Fruit fly (Drosophila melanogaster) whole organism, embryonic: Measurements from ENCODE around the gene CG10486.

Experiments
- Asciz ChIP-seq: fragments of 200-800 bp; sonication (Bioruptor generic); optimal IDR thresholded peaks from 2 replicates; lab custom pipeline; 2017; ENCODE audit warnings: missing biosample characterization, mild to moderate bottlenecking, missing genetic modification characterization, missing genetic modification reagents
- Awh ChIP-seq: fragments of 200-800 bp; sonication (Bioruptor generic); IDR thresholded peaks from 2 replicates; pipeline ENCODE4, ENCODE4 v1.3.6; 2022; ENCODE audit warnings: missing biosample characterization, missing genetic modification characterization
- Bteb2 ChIP-seq: fragments of 200-800 bp; sonication (Bioruptor generic); optimal IDR thresholded peaks from 2 replicates; lab custom pipeline; 2016; ENCODE audit warnings: missing biosample characterization, missing genetic modification characterization
- CG11504 ChIP-seq: fragments of 200-800 bp; sonication (Bioruptor generic); optimal IDR thresholded peaks from 3 replicates; lab custom pipeline; 2019; ENCODE audit warnings: missing biosample characterization, mild to moderate bottlenecking, missing genetic modification characterization, moderate library complexity
- CG11723 ChIP-seq: fragments of 200-800 bp; sonication (Bioruptor generic); optimal IDR thresholded peaks from 2 replicates; lab custom pipeline; 2017; ENCODE audit warnings: missing biosample characterization, mild to moderate bottlenecking, missing genetic modification characterization
- CG12071 ChIP-seq: fragments of 200-800 bp; sonication (Bioruptor generic); optimal IDR thresholded peaks from 3 replicates; lab custom pipeline; 2018; ENCODE audit warnings: missing biosample characterization, mild to moderate bottlenecking, missing genetic modification characterization
- CG12744 ChIP-seq: fragments of 200-800 bp; sonication (Bioruptor generic); optimal IDR thresholded peaks from 2 replicates; lab custom pipeline; 2016; ENCODE audit warnings: missing biosample characterization, missing genetic modification characterization
- CG15601 ChIP-seq: fragments of 200-800 bp; sonication (Bioruptor generic); optimal IDR thresholded peaks from 3 replicates; lab custom pipeline; 2019; ENCODE audit warnings: missing biosample characterization, mild to moderate bottlenecking, missing genetic modification characterization, moderate library complexity
- CG16863 ChIP-seq: fragments of 200-800 bp; sonication (Bioruptor generic); optimal IDR thresholded peaks from 3 replicates; lab custom pipeline; 2016; ENCODE audit warnings: missing biosample characterization, missing genetic modification characterization
- CG17359 ChIP-seq: fragments of 200-800 bp; sonication (Bioruptor generic); optimal IDR thresholded peaks from 3 replicates; lab custom pipeline; 2018; ENCODE audit warnings: missing biosample characterization, mild to moderate bottlenecking, missing genetic modification characterization, moderate library complexity
- CG17612 ChIP-seq: fragments of 200-800 bp; sonication (Bioruptor generic); IDR thresholded peaks from 2 replicates; pipeline ENCODE4 v1.3.6; 2022; ENCODE audit warnings: missing biosample characterization, missing genetic modification characterization
- CG1832 ChIP-seq: fragments of 200-800 bp; sonication (Bioruptor generic); optimal IDR thresholded peaks from 2 replicates; lab custom pipeline; 2017; ENCODE audit warnings: missing biosample characterization, mild to moderate bottlenecking, missing genetic modification characterization, inconsistent platforms
- CG18764 ChIP-seq: fragments of 200-800 bp; sonication (Bioruptor generic); optimal IDR thresholded peaks from 3 replicates; lab custom pipeline; 2016; ENCODE audit warnings: missing biosample characterization, missing genetic modification characterization
- CG31365 ChIP-seq: fragments of 200-800 bp; sonication (Bioruptor generic); optimal IDR thresholded peaks from 2 replicates; lab custom pipeline; 2018; ENCODE audit warnings: missing biosample characterization, mild to moderate bottlenecking, missing genetic modification characterization
- CG33557 ChIP-seq: fragments of 200-800 bp; sonication (Bioruptor generic); optimal IDR thresholded peaks from 2 replicates; lab custom pipeline; 2019; ENCODE audit warnings: missing biosample characterization, mild to moderate bottlenecking, missing genetic modification characterization, moderate library complexity
- CG34422 ChIP-seq: fragments of 200-800 bp; sonication (Bioruptor generic); IDR thresholded peaks from 3 replicates; pipeline ENCODE4 v1.3.6; 2022; ENCODE audit warnings: missing biosample characterization, missing genetic modification characterization
- CG4707 ChIP-seq: fragments of 200-800 bp; sonication (Bioruptor generic); optimal IDR thresholded peaks from 2 replicates; lab custom pipeline; 2018; ENCODE audit warnings: missing biosample characterization, mild to moderate bottlenecking, missing genetic modification characterization, moderate library complexity
- CG7745 ChIP-seq: fragments of 200-800 bp; sonication (Bioruptor generic); optimal IDR thresholded peaks from 2 replicates; lab custom pipeline; 2018; ENCODE audit warnings: missing biosample characterization, mild to moderate bottlenecking, missing genetic modification characterization, moderate library complexity
- D19A ChIP-seq: fragments of 200-800 bp; optimal IDR thresholded peaks from 3 replicates; lab custom pipeline; 2019; ENCODE audit warnings: missing biosample characterization, mild to moderate bottlenecking, missing genetic modification characterization, moderate library complexity
- H15 ChIP-seq: fragments of 200-800 bp; sonication (Bioruptor generic); IDR thresholded peaks from 3 replicates; pipeline ENCODE4 v1.3.6; 2022; ENCODE audit warnings: missing biosample characterization, missing genetic modification characterization
- H2.0 ChIP-seq: fragments of 200-800 bp; sonication (Bioruptor generic); IDR thresholded peaks from 2 replicates; pipeline ENCODE4 v1.3.6; 2022; ENCODE audit warnings: missing biosample characterization, missing genetic modification characterization
- Hr39 ChIP-seq: fragments of >200 bp; optimal IDR thresholded peaks from 2 replicates; lab custom pipeline; 2017
- Max ChIP-seq: fragments of 200-800 bp; sonication (Bioruptor generic); optimal IDR thresholded peaks from 2 replicates; lab custom pipeline; 2016; ENCODE audit warnings: missing biosample characterization, mild to moderate bottlenecking, missing genetic modification characterization
- Mrtf ChIP-seq: fragments of 200-800 bp; sonication (Bioruptor generic); IDR thresholded peaks from 3 replicates; pipeline ENCODE4 v1.3.6; 2022; ENCODE audit warnings: missing biosample characterization, missing genetic modification characterization
- Sry-β ChIP-seq: fragments of 200-800 bp; sonication (Bioruptor generic); optimal IDR thresholded peaks from 2 replicates; lab custom pipeline; 2018; ENCODE audit warnings: missing biosample characterization, mild to moderate bottlenecking, missing genetic modification characterization, moderate library complexity
- aop ChIP-seq: fragments of 200-800 bp; sonication (Bioruptor generic); IDR thresholded peaks from 2 replicates; pipeline ENCODE4 v1.3.6; 2022; ENCODE audit warnings: missing biosample characterization, missing genetic modification characterization
- ase ChIP-seq: fragments of 200-800 bp; sonication (Bioruptor generic); IDR thresholded peaks from 3 replicates; pipeline ENCODE4 v1.3.6; 2022; ENCODE audit warnings: missing biosample characterization, missing genetic modification characterization
- bigmax ChIP-seq: fragments of 200-800 bp; sonication (Bioruptor generic); optimal IDR thresholded peaks from 2 replicates; lab custom pipeline; 2018; ENCODE audit warnings: missing biosample characterization, mild to moderate bottlenecking, missing genetic modification characterization
- chn ChIP-seq: fragments of 200-800 bp; sonication (Bioruptor generic); optimal IDR thresholded peaks from 2 replicates; lab custom pipeline; 2016; ENCODE audit warnings: missing biosample characterization, missing genetic modification characterization
- crc ChIP-seq: fragments of 200-800 bp; sonication (Bioruptor generic); optimal IDR thresholded peaks from 2 replicates; lab custom pipeline; 2016; ENCODE audit warnings: missing biosample characterization, missing genetic modification characterization
- dimm ChIP-seq: fragments of 200-800 bp; sonication (Bioruptor generic); IDR thresholded peaks from 2 replicates; pipeline ENCODE4 v1.3.6; 2022; ENCODE audit warnings: missing biosample characterization, missing genetic modification characterization
- fd3F ChIP-seq: fragments of 200-800 bp; sonication (Bioruptor generic); optimal IDR thresholded peaks from 2 replicates; lab custom pipeline; 2018; ENCODE audit warnings: missing biosample characterization, mild to moderate bottlenecking, missing genetic modification characterization, moderate library complexity
- fu2 ChIP-seq: fragments of 200-800 bp; sonication (Bioruptor generic); optimal IDR thresholded peaks from 2 replicates; lab custom pipeline; 2016; ENCODE audit warnings: missing biosample characterization, missing genetic modification characterization
- gcm ChIP-seq: fragments of 200-800 bp; sonication (Bioruptor generic); optimal IDR thresholded peaks from 2 replicates; lab custom pipeline; 2019; ENCODE audit warnings: missing biosample characterization, mild to moderate bottlenecking, missing genetic modification characterization, moderate library complexity
- gem ChIP-seq: fragments of 200-800 bp; sonication (Bioruptor generic); optimal IDR thresholded peaks from 2 replicates; lab custom pipeline; 2019; ENCODE audit warnings: missing biosample characterization, mild to moderate bottlenecking, missing genetic modification characterization, moderate library complexity
- her ChIP-seq: fragments of 200-800 bp; sonication (Bioruptor generic); optimal IDR thresholded peaks from 2 replicates; lab custom pipeline; 2016; ENCODE audit warnings: missing biosample characterization, missing genetic modification characterization
- kay ChIP-seq: fragments of 200-800 bp; sonication (Bioruptor generic); optimal IDR thresholded peaks from 2 replicates; lab custom pipeline; 2016; ENCODE audit warnings: missing biosample characterization, missing genetic modification characterization
- lilli ChIP-seq: fragments of 200-800 bp; sonication (Bioruptor generic); optimal IDR thresholded peaks from 3 replicates; lab custom pipeline; 2016; ENCODE audit warnings: missing biosample characterization, missing genetic modification characterization
- nom ChIP-seq: fragments of 200-800 bp; sonication (Bioruptor generic); optimal IDR thresholded peaks from 2 replicates; lab custom pipeline; 2017; ENCODE audit warnings: missing biosample characterization, missing genetic modification characterization, mild to moderate bottlenecking, moderate library complexity, missing genetic modification reagents
- pan ChIP-seq, 4 experiments: fragments of >200 bp in 3 of 4; fragments of 200-800 bp in 1 of 4; sonication (Bioruptor generic) in 1 of 4; optimal IDR thresholded peaks in 3 of 4; IDR thresholded peaks in 1 of 4; 2 replicates each; pipeline versions ENCODE4 v1.3.6 to Lab custom; 2017 to 2022; ENCODE audit warnings: missing biosample characterization in 2 of 4, missing genetic modification characterization in 2 of 4, mixed read lengths in 1 of 4
- prd ChIP-seq, 3 experiments: fragments of >200 bp in 2 of 3; fragments of 200-800 bp in 1 of 3; sonication (Bioruptor generic) in 1 of 3; optimal IDR thresholded peaks in 2 of 3; IDR thresholded peaks in 1 of 3; 2 replicates in 2 of 3; 3 replicates in 1 of 3; pipeline versions ENCODE4 v1.3.6 to Lab custom; 2017 to 2022; ENCODE audit warnings: missing biosample characterization in 1 of 3, missing genetic modification characterization in 1 of 3
- repo ChIP-seq: fragments of 200-800 bp; sonication (Bioruptor generic); optimal IDR thresholded peaks from 2 replicates; lab custom pipeline; 2016; ENCODE audit warnings: missing biosample characterization, missing genetic modification characterization
- ro ChIP-seq: fragments of 200-800 bp; sonication (Bioruptor generic); IDR thresholded peaks from 2 replicates; pipeline ENCODE4 v1.3.6; 2022; ENCODE audit warnings: missing biosample characterization, missing genetic modification characterization
- salm ChIP-seq: fragments of 200-800 bp; sonication (Bioruptor generic); optimal IDR thresholded peaks from 2 replicates; lab custom pipeline; 2018; ENCODE audit warnings: missing biosample characterization, mild to moderate bottlenecking, missing genetic modification characterization
- sens-2 ChIP-seq: fragments of 200-800 bp; sonication (Bioruptor generic); IDR thresholded peaks from 2 replicates; pipeline ENCODE4 v1.3.6; 2022; ENCODE audit warnings: missing biosample characterization, missing genetic modification characterization
- trh ChIP-seq: fragments of 200-800 bp; sonication (Bioruptor generic); optimal IDR thresholded peaks from 2 replicates; lab custom pipeline; 2016; ENCODE audit warnings: missing biosample characterization, missing genetic modification characterization
- ttk ChIP-seq: fragments of 200-800 bp; sonication (Bioruptor generic); IDR thresholded peaks from 2 replicates; pipeline ENCODE4 v2.1.2; 2022; ENCODE audit warnings: missing biosample characterization, missing genetic modification characterization
- tx ChIP-seq: fragments of 200-800 bp; sonication (Bioruptor generic); optimal IDR thresholded peaks from 2 replicates; lab custom pipeline; 2016; ENCODE audit warnings: missing biosample characterization, missing genetic modification characterization
- unpg ChIP-seq: fragments of 200-800 bp; sonication (Bioruptor generic); optimal IDR thresholded peaks from 3 replicates; lab custom pipeline; 2018; ENCODE audit warnings: missing biosample characterization, mild to moderate bottlenecking, missing genetic modification characterization, moderate library complexity
- vvl ChIP-seq: fragments of 200-800 bp; sonication (Bioruptor generic); IDR thresholded peaks from 2 replicates; pipeline ENCODE4 v1.3.6; 2022; ENCODE audit warnings: missing biosample characterization, missing genetic modification characterization

The CG10486 gene

dm6 chr3L:5932363-5932914, 25.9 kb upstream of the CG10486 start, which contains the start of gene Rcc1 (continued):
- TF ChIP-seq CG16863 (GFP tag; lab: Kevin White, UChicago) (no peak), ro (GFP tag; lab: Robert Waterston, UW) (no peak), trh (no peak), H15 (GFP tag; lab: Robert Waterston, UW) (no peak), gem (no peak), sens-2 (GFP tag; lab: Robert Waterston, UW) (no peak), CG34422 (GFP tag; lab: Robert Waterston, UW) (peak; percentile 93; the same call in 2 of the 3 replicates), D19A (tag; lab: Kevin White, UChicago) (no peak), crc (no peak), bigmax (peak; percentile 94), CG17612 (no peak), ase (no peak), Hr39 (lab: Kevin White, UChicago) (no peak), CG33557 (GFP tag; lab: Kevin White, UChicago) (no peak), lilli (GFP tag; lab: Kevin White, UChicago) (no peak), CG12744 (GFP tag; lab: Kevin White, UChicago) (no peak), gcm (GFP tag; lab: Kevin White, UChicago) (no peak), CG7745 (tag; lab: Kevin White, UChicago) (no peak), CG18764 (GFP tag; lab: Kevin White, UChicago) (no peak), CG17359 (no peak), CG12071 (no peak), salm (tag; lab: Kevin White, UChicago) (no peak), CG11504 (tag; lab: Kevin White, UChicago) (peak; percentile 53), Sry-β (GFP tag; lab: Kevin White, UChicago) (peak; percentile 99), vvl (GFP tag; lab: Robert Waterston, UW) (no peak), Bteb2 (GFP tag; lab: Kevin White, UChicago) (no peak), Max (GFP tag; lab: Kevin White, UChicago) (peak; percentile 2), CG1832 (GFP tag; lab: Kevin White, UChicago) (no peak), repo (peak; percentile 9), fu2 (GFP tag; lab: Kevin White, UChicago) (no peak), prd (optimal IDR thresholded peaks at IDR 0.05; lab: Kevin White, UChicago) (no peak), prd (GFP tag; IDR thresholded peaks at IDR 0.05; lab: Robert Waterston, UW) (0 out of 3 replicates have a peak, but pooled peaks have one; percentile 11), unpg (no peak), Mrtf (GFP tag; lab: Robert Waterston, UW) (no peak), CG11723 (GFP tag; lab: Kevin White, UChicago) (no peak), CG15601 (tag; lab: Kevin White, UChicago) (peak; percentile 32), dimm (GFP tag; lab: Robert Waterston, UW) (no peak), nom (GFP tag; lab: Kevin White, UChicago) (no peak), aop (GFP tag; lab: Robert Waterston, UW) (no peak), H2.0 (GFP tag; lab: Robert Waterston, UW) (no peak), kay (GFP tag; lab: Kevin White, UChicago) (no peak), ttk (GFP tag; lab: Robert Waterston, UW) (no peak), chn (GFP tag; lab: Kevin White, UChicago) (peak; percentile 3), her (GFP tag; lab: Kevin White, UChicago) (peak; percentile 98), CG4707 (GFP tag; lab: Kevin White, UChicago) (no peak), Asciz (GFP tag; lab: Kevin White, UChicago) (no peak), tx (GFP tag; lab: Kevin White, UChicago) (peak; percentile 0), Awh (no peak), CG31365 (no peak), pan (optimal IDR thresholded peaks at IDR 0.05; lab: Kevin White, UChicago) (no peak), pan (GFP tag; optimal IDR thresholded peaks at IDR 0.05 in 1 of 2, IDR thresholded peaks at IDR 0.05 in 1 of 2) (no peak), fd3F (GFP tag; lab: Kevin White, UChicago) (no peak)
